Worm (Caenorhabditis elegans) whole organism, L3 larva: ENCODE data around the gene nhr-193.

ENCODE experiments used
- R02D3.7 ChIP-seq: fragments of 150-350 bp; optimal IDR thresholded peaks from 2 replicates; lab custom pipeline; 2014; ENCODE audit warnings: missing biosample characterization, missing genetic modification characterization
- ZK546.5 ChIP-seq: sonication (generic microtip); optimal IDR thresholded peaks from 2 replicates; lab custom pipeline; 2017; ENCODE audit warnings: missing biosample characterization, missing genetic modification characterization
- aly-2 ChIP-seq: fragments of 150-350 bp; optimal IDR thresholded peaks from 2 replicates; lab custom pipeline; 2014; ENCODE audit warnings: missing biosample characterization, missing genetic modification characterization
- ama-1 ChIP-seq: fragments of 150-350 bp; optimal IDR thresholded peaks from 2 replicates; lab custom pipeline; 2018
- ceh-16 ChIP-seq: sonication (generic microtip); optimal IDR thresholded peaks from 2 replicates; lab custom pipeline; 2017; ENCODE audit warnings: missing biosample characterization, missing genetic modification characterization
- ceh-28 ChIP-seq: fragments of 150-350 bp; optimal IDR thresholded peaks from 2 replicates; lab custom pipeline; 2014; ENCODE audit warnings: missing biosample characterization, missing genetic modification reagents, missing genetic modification characterization
- ceh-82 ChIP-seq: fragments of 150-350 bp; optimal IDR thresholded peaks from 2 replicates; lab custom pipeline; 2014; ENCODE audit warnings: missing biosample characterization, missing genetic modification characterization
- ceh-9 ChIP-seq: sonication (generic microtip); optimal IDR thresholded peaks from 2 replicates; lab custom pipeline; 2018; ENCODE audit warnings: missing biosample characterization, missing genetic modification characterization
- daf-12 ChIP-seq: fragments of 150-350 bp; optimal IDR thresholded peaks from 2 replicates; lab custom pipeline; 2014; ENCODE audit warnings: missing biosample characterization, missing genetic modification reagents, missing genetic modification characterization
- egl-27 ChIP-seq: sonication (generic microtip); optimal IDR thresholded peaks from 4 replicates; lab custom pipeline; 2017; ENCODE audit warnings: missing biosample characterization, missing genetic modification reagents, missing genetic modification characterization
- egl-5 ChIP-seq: fragments of 150-350 bp; optimal IDR thresholded peaks from 2 replicates; lab custom pipeline; 2017; ENCODE audit warnings: missing biosample characterization, missing genetic modification reagents, missing genetic modification characterization, inconsistent platforms
- elt-1 ChIP-seq: fragments of 150-350 bp; optimal IDR thresholded peaks from 2 replicates; lab custom pipeline; 2014; ENCODE audit warnings: missing biosample characterization, missing genetic modification characterization
- elt-2 ChIP-seq: sonication (generic microtip); optimal IDR thresholded peaks from 2 replicates; lab custom pipeline; 2016; ENCODE audit warnings: missing genetic modification reagents, mild to moderate bottlenecking, missing genetic modification characterization, missing compliant biosample characterization
- elt-3 ChIP-seq, 3 experiments: fragments of 150-350 bp in 1 of 3; sonication (generic microtip) in 2 of 3; optimal IDR thresholded peaks; 2 replicates in 2 of 3; 4 replicates in 1 of 3; lab custom pipeline; 2014 to 2017; ENCODE audit warnings: missing biosample characterization in 3 of 3, missing genetic modification characterization in 3 of 3
- eor-1 ChIP-seq, 2 experiments: fragments of 150-350 bp; optimal IDR thresholded peaks; 2 replicates each; lab custom pipeline; 2014 to 2018; ENCODE audit warnings: missing biosample characterization in 2 of 2, missing genetic modification characterization in 2 of 2
- fkh-10 ChIP-seq: sonication (generic microtip); optimal IDR thresholded peaks from 2 replicates; lab custom pipeline; 2017; ENCODE audit warnings: missing biosample characterization, missing genetic modification reagents, missing genetic modification characterization
- fkh-2 ChIP-seq: fragments of 150-350 bp; optimal IDR thresholded peaks from 2 replicates; lab custom pipeline; 2014; ENCODE audit warnings: missing biosample characterization, missing genetic modification reagents, missing genetic modification characterization
- fos-1 ChIP-seq: fragments of 150-350 bp; optimal IDR thresholded peaks from 2 replicates; lab custom pipeline; 2014; ENCODE audit warnings: missing biosample characterization, missing genetic modification characterization
- hmg-11 ChIP-seq: sonication (generic microtip); optimal IDR thresholded peaks from 2 replicates; lab custom pipeline; 2016; ENCODE audit warnings: missing genetic modification characterization, missing compliant biosample characterization
- jun-1 ChIP-seq: fragments of 150-350 bp; optimal IDR thresholded peaks from 2 replicates; lab custom pipeline; 2014; ENCODE audit warnings: missing biosample characterization, missing genetic modification reagents, missing genetic modification characterization
- lin-15B ChIP-seq: fragments of 150-350 bp; optimal IDR thresholded peaks from 2 replicates; lab custom pipeline; 2014; ENCODE audit warnings: missing biosample characterization, missing genetic modification characterization
- lin-39 ChIP-seq: fragments of 150-350 bp; optimal IDR thresholded peaks from 2 replicates; lab custom pipeline; 2018; ENCODE audit warnings: missing biosample characterization, missing genetic modification reagents, missing genetic modification characterization
- lsy-12 ChIP-seq: sonication (generic microtip); optimal IDR thresholded peaks from 2 replicates; lab custom pipeline; 2016; ENCODE audit warnings: mild to moderate bottlenecking, missing genetic modification characterization, missing compliant biosample characterization
- mdl-1 ChIP-seq: fragments of 150-350 bp; optimal IDR thresholded peaks from 2 replicates; lab custom pipeline; 2014; ENCODE audit warnings: missing biosample characterization, missing genetic modification characterization
- mml-1 ChIP-seq: fragments of 150-350 bp; sonication (generic microtip); optimal IDR thresholded peaks from 3 replicates; lab custom pipeline; 2014; ENCODE audit warnings: missing biosample characterization, missing genetic modification characterization
- nfya-1 ChIP-seq: sonication (generic microtip); optimal IDR thresholded peaks from 2 replicates; lab custom pipeline; 2017; ENCODE audit warnings: missing genetic modification characterization, mild to moderate bottlenecking, missing compliant biosample characterization, antibody characterized with exemption, moderate library complexity; ENCODE audit not compliant: insufficient read depth
- nhr-11 ChIP-seq: fragments of 150-350 bp; optimal IDR thresholded peaks from 2 replicates; lab custom pipeline; 2014; ENCODE audit warnings: missing biosample characterization, missing genetic modification characterization
- nhr-12 ChIP-seq: fragments of 150-350 bp; optimal IDR thresholded peaks from 2 replicates; lab custom pipeline; 2014; ENCODE audit warnings: missing biosample characterization, missing genetic modification characterization
- nhr-23 ChIP-seq: fragments of 150-350 bp; optimal IDR thresholded peaks from 2 replicates; lab custom pipeline; 2014; ENCODE audit warnings: missing biosample characterization, missing genetic modification reagents, missing genetic modification characterization
- nhr-237 ChIP-seq: fragments of 150-350 bp; optimal IDR thresholded peaks from 2 replicates; lab custom pipeline; 2014; ENCODE audit warnings: missing biosample characterization, missing genetic modification characterization
- nhr-25 ChIP-seq: sonication (generic microtip); optimal IDR thresholded peaks from 2 replicates; lab custom pipeline; 2017; ENCODE audit warnings: missing biosample characterization, missing genetic modification characterization
- nhr-28 ChIP-seq: fragments of 150-350 bp; optimal IDR thresholded peaks from 2 replicates; lab custom pipeline; 2014; ENCODE audit warnings: missing biosample characterization, missing genetic modification characterization
- nhr-43 ChIP-seq: sonication (generic microtip); optimal IDR thresholded peaks from 2 replicates; lab custom pipeline; 2016; ENCODE audit warnings: mild to moderate bottlenecking, missing genetic modification characterization, missing compliant biosample characterization; ENCODE audit not compliant: poor library complexity, severe bottlenecking
- nhr-67 ChIP-seq: fragments of 150-350 bp; optimal IDR thresholded peaks from 2 replicates; lab custom pipeline; 2014; ENCODE audit warnings: missing biosample characterization, missing genetic modification characterization
- nhr-76 ChIP-seq: fragments of 150-350 bp; sonication (generic microtip); optimal IDR thresholded peaks from 5 replicates; lab custom pipeline; 2014; ENCODE audit warnings: missing biosample characterization, missing genetic modification characterization
- nhr-77 ChIP-seq: fragments of 150-350 bp; optimal IDR thresholded peaks from 2 replicates; lab custom pipeline; 2014; ENCODE audit warnings: missing biosample characterization, missing genetic modification characterization
- pha-4 ChIP-seq: fragments of 150-350 bp; optimal IDR thresholded peaks from 2 replicates; lab custom pipeline; 2014; ENCODE audit warnings: missing biosample characterization, missing genetic modification reagents, missing genetic modification characterization
- pqm-1 ChIP-seq: fragments of 150-350 bp; optimal IDR thresholded peaks from 2 replicates; lab custom pipeline; 2017; ENCODE audit warnings: missing biosample characterization, missing genetic modification characterization, inconsistent platforms
- sea-2 ChIP-seq: fragments of 150-350 bp; sonication (generic microtip); optimal IDR thresholded peaks from 4 replicates; lab custom pipeline; 2014; ENCODE audit warnings: missing biosample characterization, missing genetic modification reagents, missing genetic modification characterization
- skn-1 ChIP-seq: fragments of 150-350 bp; optimal IDR thresholded peaks from 2 replicates; lab custom pipeline; 2014; ENCODE audit warnings: missing biosample characterization, missing genetic modification characterization
- snpc-4 ChIP-seq: fragments of 150-350 bp; optimal IDR thresholded peaks from 2 replicates; lab custom pipeline; 2014; ENCODE audit warnings: missing biosample characterization, missing genetic modification characterization
- tbx-2 ChIP-seq: sonication (generic microtip); optimal IDR thresholded peaks from 2 replicates; lab custom pipeline; 2016; ENCODE audit warnings: mild to moderate bottlenecking, missing genetic modification characterization, missing compliant biosample characterization
- unc-39 ChIP-seq: sonication (generic microtip); optimal IDR thresholded peaks from 4 replicates; lab custom pipeline; 2017; ENCODE audit warnings: missing biosample characterization, missing genetic modification characterization
- unc-62 ChIP-seq: fragments of 150-350 bp; sonication (generic microtip); optimal IDR thresholded peaks from 4 replicates; lab custom pipeline; 2014; ENCODE audit warnings: missing biosample characterization, missing genetic modification reagents, missing genetic modification characterization
- zag-1 ChIP-seq: fragments of 150-350 bp; optimal IDR thresholded peaks from 2 replicates; lab custom pipeline; 2014; ENCODE audit warnings: missing biosample characterization, missing genetic modification characterization
- ztf-11 ChIP-seq: fragments of 150-350 bp; optimal IDR thresholded peaks from 2 replicates; lab custom pipeline; 2014; ENCODE audit warnings: missing biosample characterization, missing genetic modification characterization
- ztf-4 ChIP-seq: fragments of 150-350 bp; optimal IDR thresholded peaks from 2 replicates; lab custom pipeline; 2014; ENCODE audit warnings: missing biosample characterization, missing genetic modification characterization

The nhr-193 gene

DNA sequence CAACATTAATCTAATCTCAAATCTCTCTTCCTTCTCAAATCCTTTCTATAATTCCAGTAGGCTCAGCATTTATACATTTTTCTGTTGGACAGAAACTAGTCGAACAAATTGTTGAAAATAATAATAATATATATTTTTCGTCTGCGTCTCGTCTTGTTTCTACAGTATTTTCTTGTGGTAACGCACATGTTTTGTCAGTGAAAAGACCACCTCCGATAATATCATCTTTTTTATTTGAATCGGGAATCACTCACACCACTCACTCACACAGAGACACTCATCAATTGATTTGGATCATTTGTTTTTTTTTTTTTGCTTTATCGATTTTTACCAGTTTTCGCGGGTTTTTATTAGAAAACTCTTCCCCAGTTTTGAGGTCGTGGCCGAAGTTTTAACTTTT is 12.6 kb downstream of the nhr-193 start:
- TF ChIP-seq nhr-28 (tag; lab: Kevin White, UChicago): no peak
- peak; percentile 6 for TF ChIP-seq pha-4 (tag; lab: Kevin White, UChicago)

ce11 chrV:16355941-16356340 is 13.8 kb downstream of the nhr-193 start:
- peak; percentile 96 for TF ChIP-seq jun-1 (tag; lab: Kevin White, UChicago)
- no peak for TF ChIP-seq nhr-237 (tag; lab: Kevin White, UChicago)
- peak; percentile 23 for TF ChIP-seq ceh-82 (tag; lab: Kevin White, UChicago)
- no peak for TF ChIP-seq nhr-28 (tag; lab: Kevin White, UChicago)
- peak; percentile 99 for TF ChIP-seq hmg-11 (tag; lab: Kevin White, UChicago)
- TF ChIP-seq fkh-2: no peak
- no peak for TF ChIP-seq ztf-4
- peak; percentile 68 for TF ChIP-seq lin-15B (tag; lab: Kevin White, UChicago)
- peak; percentile 64 for TF ChIP-seq nhr-25 (tag; lab: Kevin White, UChicago)
- TF ChIP-seq pha-4 (tag; lab: Kevin White, UChicago): peak; percentile 81
- TF ChIP-seq ceh-28 (tag; lab: Kevin White, UChicago): peak; percentile 84
- no peak for TF ChIP-seq nhr-11 (tag; lab: Kevin White, UChicago)
- TF ChIP-seq mdl-1: peak; percentile 58
- TF ChIP-seq ama-1 (lab: Kevin White, UChicago): peak; percentile 34
- TF ChIP-seq ZK546.5 (tag; lab: Kevin White, UChicago): no peak
- TF ChIP-seq lsy-12 (tag; lab: Kevin White, UChicago): peak; percentile 84
- no peak for TF ChIP-seq ceh-16 (tag; lab: Kevin White, UChicago)
- no peak for TF ChIP-seq zag-1 (tag; lab: Kevin White, UChicago)
- TF ChIP-seq elt-1: no peak
- peak; percentile 60 for TF ChIP-seq nhr-43 (tag; lab: Kevin White, UChicago)
- TF ChIP-seq snpc-4: peak; percentile 52
- peak; percentile 92 for TF ChIP-seq lin-39 (tag; lab: Kevin White, UChicago)
- no peak for TF ChIP-seq ceh-9
- no peak for TF ChIP-seq mml-1 (tag; lab: Kevin White, UChicago)
- TF ChIP-seq nhr-77: no peak
- TF ChIP-seq egl-27 (tag; lab: Kevin White, UChicago): peak; percentile 71
- TF ChIP-seq ztf-11 (tag; lab: Kevin White, UChicago): no peak
- TF ChIP-seq sea-2 (GFP tag; lab: Kevin White, UChicago): no peak
- peak; percentile 91 for TF ChIP-seq pqm-1
- TF ChIP-seq tbx-2 (tag; lab: Kevin White, UChicago): peak; percentile 56
- TF ChIP-seq eor-1 (tag; optimal IDR thresholded peaks at IDR 0.05; lab: Kevin White, UChicago): no peak
- peak; percentile 96 for TF ChIP-seq nfya-1 (tag; lab: Kevin White, UChicago)
- TF ChIP-seq elt-2 (tag; lab: Kevin White, UChicago): peak; percentile 86
- TF ChIP-seq nhr-12 (tag; lab: Kevin White, UChicago): no peak
- peak; percentile 72 for TF ChIP-seq R02D3.7 (tag; lab: Kevin White, UChicago)
- TF ChIP-seq nhr-23 (tag; lab: Kevin White, UChicago): peak; percentile 83
- no peak for TF ChIP-seq nhr-67 (tag; lab: Kevin White, UChicago)
- TF ChIP-seq skn-1 (tag; lab: Kevin White, UChicago): peak; percentile 85
- TF ChIP-seq egl-5 (tag; lab: Kevin White, UChicago): peak; percentile 70
- no peak for TF ChIP-seq unc-39 (tag; lab: Kevin White, UChicago)
- peak; percentile 87 for TF ChIP-seq fkh-10
- no peak for TF ChIP-seq daf-12
- TF ChIP-seq aly-2 (tag; lab: Kevin White, UChicago): no peak
- peak; percentile 13 for TF ChIP-seq unc-62
- no peak for TF ChIP-seq nhr-76 (tag; lab: Kevin White, UChicago)
- TF ChIP-seq fos-1 (tag; lab: Kevin White, UChicago): no peak
- TF ChIP-seq elt-3 (tag; optimal IDR thresholded peaks at IDR 0.05; lab: Kevin White, UChicago): no peak
